Worm (Caenorhabditis elegans): ENCODE data around the gene C09E7.7.

- TF ChIP-seq ama-1 (optimal IDR thresholded peaks at IDR 0.05): no peak
- TF ChIP-seq ceh-44 (GFP tag; IDR thresholded peaks at IDR 0.05): no peak
- no peak for TF ChIP-seq dpl-1 (GFP tag; optimal IDR thresholded peaks at IDR 0.05)
- no peak for TF ChIP-seq lin-29 (GFP tag; IDR thresholded peaks at IDR 0.05)
- TF ChIP-seq nhr-77 (tag; optimal IDR thresholded peaks at IDR 0.05): no peak
These were observed 41.0 kb upstream of the C09E7.7 start, which contains the start of gene F20H11.1 for ce11 chrIII:6592075-6592474.

Measured in whole organism, L4 larva.